Worm (Caenorhabditis elegans) whole organism, L1 larva: ENCODE measurements around the gene R12B2.13.
A peak's percentile ranks its signal among the peaks of the same experiment; 100 is the strongest.

Experiments used
- C04F5.9 ChIP-seq: sonication (generic microtip); optimal IDR thresholded peaks from 2 replicates; lab custom pipeline; 2016; ENCODE audit warnings: missing genetic modification characterization, missing compliant biosample characterization
- aha-1 ChIP-seq: fragments of 150-350 bp; optimal IDR thresholded peaks from 2 replicates; lab custom pipeline; 2014; ENCODE audit warnings: missing biosample characterization, missing genetic modification characterization
- blmp-1 ChIP-seq: fragments of 150-350 bp; optimal IDR thresholded peaks from 2 replicates; lab custom pipeline; 2014; ENCODE audit warnings: missing biosample characterization, missing genetic modification characterization
- ceh-63 ChIP-seq: fragments of 200-800 bp; sonication (Bioruptor generic); optimal IDR thresholded peaks from 2 replicates; lab custom pipeline; 2018; ENCODE audit warnings: mild to moderate bottlenecking, missing genetic modification characterization, missing compliant biosample characterization
- ceh-8 ChIP-seq: fragments of 200-800 bp; sonication (Bioruptor generic); optimal IDR thresholded peaks from 2 replicates; lab custom pipeline; 2018; ENCODE audit warnings: mild to moderate bottlenecking, missing genetic modification characterization, moderate library complexity, missing compliant biosample characterization
- ces-1 ChIP-seq: fragments of 150-350 bp; optimal IDR thresholded peaks from 2 replicates; lab custom pipeline; 2014; ENCODE audit warnings: missing biosample characterization, missing genetic modification reagents, missing genetic modification characterization
- dpl-1 ChIP-seq, 3 experiments: fragments of 150-350 bp in 2 of 3; sonication (generic microtip) in 1 of 3; optimal IDR thresholded peaks; 2 replicates each; lab custom pipeline; 2014 to 2017; ENCODE audit warnings: missing biosample characterization in 3 of 3, missing genetic modification characterization in 3 of 3, missing genetic modification reagents in 3 of 3
- efl-1 ChIP-seq, 4 experiments: fragments of 150-350 bp; optimal IDR thresholded peaks in 3 of 4; peaks in 1 of 4; 1 replicate in 1 of 4; 2 replicates in 3 of 4; lab custom pipeline; 2014; ENCODE audit warnings: missing biosample characterization in 2 of 4, missing genetic modification characterization in 2 of 4, missing genetic modification reagents in 2 of 4
- elt-2 ChIP-seq: sonication (generic microtip); optimal IDR thresholded peaks from 2 replicates; lab custom pipeline; 2016; ENCODE audit warnings: missing genetic modification characterization, mild to moderate bottlenecking, inconsistent platforms, missing compliant biosample characterization, missing genetic modification reagents
- fkh-10 ChIP-seq: sonication (generic microtip); optimal IDR thresholded peaks from 2 replicates; lab custom pipeline; 2017; ENCODE audit warnings: missing biosample characterization, missing genetic modification reagents, missing genetic modification characterization
- grh-1 ChIP-seq: fragments of 200-800 bp; sonication (Bioruptor generic); IDR thresholded peaks from 2 replicates; pipeline ENCODE4 v1.3.6; 2022; ENCODE audit warnings: missing genetic modification reagents, missing genetic modification characterization, missing compliant biosample characterization
- hlh-17 ChIP-seq: fragments of 200-800 bp; sonication (Bioruptor generic); optimal IDR thresholded peaks from 2 replicates; lab custom pipeline; 2018; ENCODE audit warnings: missing genetic modification characterization, mild to moderate bottlenecking, missing compliant biosample characterization, moderate library complexity, borderline replicate concordance
- hpl-2 ChIP-seq: fragments of 150-350 bp; optimal IDR thresholded peaks from 2 replicates; lab custom pipeline; 2014; ENCODE audit warnings: missing biosample characterization, missing genetic modification reagents, missing genetic modification characterization
- jun-1 ChIP-seq: fragments of 150-350 bp; optimal IDR thresholded peaks from 2 replicates; lab custom pipeline; 2014; ENCODE audit warnings: missing biosample characterization, missing genetic modification reagents, missing genetic modification characterization
- lin-13 ChIP-seq: fragments of 150-350 bp; optimal IDR thresholded peaks from 2 replicates; lab custom pipeline; 2014; ENCODE audit warnings: missing biosample characterization, missing genetic modification reagents, missing genetic modification characterization
- lin-15B ChIP-seq: fragments of 150-350 bp; sonication (generic microtip); optimal IDR thresholded peaks from 3 replicates; lab custom pipeline; 2014; ENCODE audit warnings: missing biosample characterization, missing genetic modification characterization
- lin-35 ChIP-seq, 2 experiments: fragments of 150-350 bp; optimal IDR thresholded peaks; 2 replicates each; lab custom pipeline; 2014; ENCODE audit warnings: missing biosample characterization in 2 of 2, missing genetic modification characterization in 2 of 2, missing genetic modification reagents in 2 of 2
- lir-3 ChIP-seq: sonication (generic microtip); optimal IDR thresholded peaks from 2 replicates; lab custom pipeline; 2016; ENCODE audit warnings: mild to moderate bottlenecking, missing genetic modification characterization, moderate library complexity, missing compliant biosample characterization; ENCODE audit not compliant: poor library complexity
- lsy-2 ChIP-seq, 2 experiments: fragments of 150-350 bp; optimal IDR thresholded peaks; 2 replicates each; lab custom pipeline; 2014; ENCODE audit warnings: missing biosample characterization in 2 of 2, missing genetic modification characterization in 2 of 2
- mdl-1 ChIP-seq, 2 experiments: fragments of 150-350 bp; optimal IDR thresholded peaks; 2 replicates each; lab custom pipeline; 2014 to 2017; ENCODE audit warnings: missing biosample characterization in 2 of 2, missing genetic modification characterization in 2 of 2, inconsistent platforms in 1 of 2
- mep-1 ChIP-seq: fragments of 150-350 bp; optimal IDR thresholded peaks from 2 replicates; lab custom pipeline; 2014; ENCODE audit warnings: missing biosample characterization, missing genetic modification characterization
- nhr-11 ChIP-seq: fragments of 150-350 bp; optimal IDR thresholded peaks from 2 replicates; lab custom pipeline; 2014; ENCODE audit warnings: missing biosample characterization, missing genetic modification characterization
- nhr-19 ChIP-seq: fragments of 200-800 bp; sonication (Bioruptor generic); conservative IDR thresholded peaks from 2 replicates; pipeline ENCODE4 v1.3.6; 2022; ENCODE audit warnings: missing genetic modification characterization, missing compliant biosample characterization
- pag-3 ChIP-seq: sonication (generic microtip); optimal IDR thresholded peaks from 2 replicates; lab custom pipeline; 2017; ENCODE audit warnings: missing genetic modification characterization, mild to moderate bottlenecking, missing compliant biosample characterization, antibody characterized with exemption, borderline replicate concordance; ENCODE audit not compliant: insufficient read depth
- pqm-1 ChIP-seq: sonication (generic microtip); optimal IDR thresholded peaks from 3 replicates; lab custom pipeline; 2017; ENCODE audit warnings: missing biosample characterization, missing genetic modification characterization
- snpc-4 ChIP-seq: fragments of 150-350 bp; optimal IDR thresholded peaks from 2 replicates; lab custom pipeline; 2014; ENCODE audit warnings: missing biosample characterization, missing genetic modification characterization
- sox-4 ChIP-seq: sonication (generic microtip); optimal IDR thresholded peaks from 2 replicates; lab custom pipeline; 2016; ENCODE audit warnings: missing genetic modification characterization, missing compliant biosample characterization
- sup-37 ChIP-seq: fragments of 200-800 bp; sonication (Bioruptor generic); optimal IDR thresholded peaks from 2 replicates; lab custom pipeline; 2018; ENCODE audit warnings: mild to moderate bottlenecking, missing genetic modification characterization, missing compliant biosample characterization
- tbx-2 ChIP-seq: sonication (generic microtip); optimal IDR thresholded peaks from 2 replicates; lab custom pipeline; 2016; ENCODE audit warnings: missing genetic modification characterization, missing compliant biosample characterization
- tlp-1 ChIP-seq: fragments of 150-350 bp; optimal IDR thresholded peaks from 2 replicates; lab custom pipeline; 2014; ENCODE audit warnings: missing biosample characterization, missing genetic modification characterization
- unc-30 ChIP-seq: sonication (generic microtip); optimal IDR thresholded peaks from 2 replicates; lab custom pipeline; 2017; ENCODE audit warnings: missing biosample characterization, missing genetic modification characterization
- zip-4 ChIP-seq: fragments of 200-800 bp; sonication (Bioruptor generic); optimal IDR thresholded peaks from 2 replicates; lab custom pipeline; 2018; ENCODE audit warnings: mild to moderate bottlenecking, missing genetic modification characterization, moderate library complexity, missing compliant biosample characterization
- ztf-11 ChIP-seq, 2 experiments: sonication (generic microtip); optimal IDR thresholded peaks; 2 replicates each; lab custom pipeline; 2016 to 2017; ENCODE audit warnings: missing genetic modification characterization in 2 of 2, missing biosample characterization in 1 of 2, missing compliant biosample characterization in 1 of 2
- ztf-4 ChIP-seq: fragments of 150-350 bp; optimal IDR thresholded peaks from 2 replicates; lab custom pipeline; 2014; ENCODE audit warnings: missing biosample characterization, missing genetic modification characterization

R12B2.13 gene

DNA sequence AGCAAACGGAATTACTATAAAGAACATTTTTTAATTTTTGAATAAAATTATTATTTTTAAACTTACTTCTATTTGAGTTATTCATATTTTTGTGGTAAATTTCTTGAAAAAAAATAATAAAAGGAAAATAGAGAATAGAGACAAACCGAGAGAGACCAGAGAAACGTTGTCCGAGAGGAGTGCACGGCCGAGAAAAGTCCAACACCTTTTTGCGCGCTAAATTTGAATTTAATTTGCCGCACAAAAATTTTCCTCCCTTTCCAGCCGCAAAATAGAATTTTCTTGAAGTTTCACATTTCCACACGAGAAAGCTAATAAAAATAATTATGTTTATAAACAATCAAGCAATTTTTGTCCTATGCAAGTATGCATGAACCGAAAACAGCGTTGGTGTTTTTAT, 38.5 kb upstream of the R12B2.13 start, which contains the start of the genes F01F1.11 and F01F1.3 (continued):
- TF ChIP-seq unc-30 (no peak), pqm-1 (tag; lab: Kevin White, UChicago) (no peak), mdl-1 (tag; optimal IDR thresholded peaks at IDR 0.05; lab: Kevin White, UChicago) (peak in 1 of 2 experiments; percentile 57), pag-3 (no peak), lin-15B (tag; lab: Kevin White, UChicago) (peak; percentile 19), C04F5.9 (peak; percentile 86), ceh-8 (peak; percentile 84), lin-13 (peak; percentile 83), nhr-19 (GFP tag; lab: Robert Waterston, UW) (peak; percentile 89), hpl-2 (no peak)

ce11 chrIII:5869429-5869828, 36.2 kb upstream of the R12B2.13 start, which contains the start of gene F01F1.15:
TSS of gene F01F1.15 (minus strand) at chrIII:5869529.
- no peak for TF ChIP-seq aha-1
- no peak for TF ChIP-seq snpc-4 (tag; lab: Kevin White, UChicago)

DNA sequence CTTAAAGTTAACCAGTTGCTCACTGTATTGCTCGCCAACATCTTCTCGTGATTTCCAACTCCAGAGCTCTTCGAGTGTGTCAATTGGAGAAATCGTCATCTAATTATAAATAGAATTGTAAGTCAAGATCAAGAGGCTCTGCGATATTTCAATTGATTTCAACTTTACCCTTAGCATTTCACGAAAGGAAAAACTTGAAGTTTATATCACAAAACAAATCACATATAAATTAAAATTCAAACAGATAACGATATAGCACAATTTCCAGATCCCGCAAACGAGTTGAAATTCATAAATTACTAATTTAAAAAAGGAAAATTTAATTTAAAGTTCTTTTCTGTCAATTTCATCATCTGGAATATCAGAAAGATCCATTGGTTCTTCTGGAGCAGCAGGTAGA, 35.1 kb upstream of the R12B2.13 start, which contains the start of gene eng-1:
TSS of gene eng-1 (minus strand) at position 101 of the 400 bp plus-strand sequence.
- TF ChIP-seq hlh-17 (no peak), jun-1 (tag; lab: Kevin White, UChicago) (no peak), ceh-63 (GFP tag; lab: Kevin White, UChicago) (no peak), grh-1 (GFP tag; lab: Robert Waterston, UW) (no peak), C04F5.9 (no peak), zip-4 (no peak), ztf-11 (tag; optimal IDR thresholded peaks at IDR 0.05; lab: Kevin White, UChicago) (no peak), ces-1 (no peak), nhr-19 (GFP tag; lab: Robert Waterston, UW) (no peak)

- peak; percentile 16 for TF ChIP-seq mep-1 (tag; lab: Kevin White, UChicago)
- peak; percentile 13 to 19 for TF ChIP-seq efl-1 (optimal IDR thresholded peaks at IDR 0.05; lab: Kevin White, UChicago)
- TF ChIP-seq efl-1 (GFP tag; optimal IDR thresholded peaks at IDR 0.05 in 1 of 2; lab: Kevin White, UChicago) = peak in 1 of 2 experiments; percentile 51
- peak in 1 of 3 experiments; percentile 59 for TF ChIP-seq dpl-1 (GFP tag; optimal IDR thresholded peaks at IDR 0.05; lab: Kevin White, UChicago)
- TF ChIP-seq lsy-2 (tag; optimal IDR thresholded peaks at IDR 0.05; lab: Kevin White, UChicago) = peak in 1 of 2 experiments; percentile 2
- TF ChIP-seq ztf-11 (tag; optimal IDR thresholded peaks at IDR 0.05; lab: Kevin White, UChicago) = no peak
- no peak for TF ChIP-seq snpc-4 (tag; lab: Kevin White, UChicago)
Measured at ce11 chrIII:5864270-5864669, 31.0 kb upstream of the R12B2.13 start, which contains the start of gene rabn-5. TSS of gene rabn-5 (plus strand) at chrIII:5864553.

DNA sequence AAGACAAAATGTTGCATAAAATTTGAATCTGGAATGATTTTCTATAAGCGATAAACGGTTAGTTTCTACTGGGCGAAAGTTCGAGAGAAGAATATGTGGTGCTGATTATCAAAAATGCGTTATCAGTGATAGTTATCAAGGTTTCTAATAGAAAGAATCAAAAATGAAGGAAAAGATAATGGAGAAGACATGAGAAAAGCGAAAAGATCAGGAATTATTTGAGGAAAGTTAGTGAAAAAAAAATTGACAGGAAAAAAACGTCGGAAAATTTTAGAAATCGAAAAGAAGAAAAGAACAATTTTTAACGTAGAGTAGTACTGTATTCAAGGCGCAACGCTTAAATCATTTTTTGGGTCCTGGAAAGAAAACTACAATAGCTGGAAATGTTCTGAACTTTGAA, 30.5 kb upstream of the R12B2.13 start, which contains the start of gene dnpp-1:
TSS of gene dnpp-1 (minus strand) at position 30 of the 400 bp plus-strand sequence.
- TF ChIP-seq sox-4 (tag; lab: Kevin White, UChicago) (no peak), fkh-10 (GFP tag; lab: Kevin White, UChicago) (no peak), tlp-1 (tag; lab: Kevin White, UChicago) (peak; percentile 25), pqm-1 (tag; lab: Kevin White, UChicago) (peak; percentile 36), elt-2 (tag; lab: Kevin White, UChicago) (peak; percentile 78), lin-35 (GFP tag; optimal IDR thresholded peaks at IDR 0.05; lab: Kevin White, UChicago) (peak in 1 of 2 experiments; percentile 25), blmp-1 (tag; lab: Kevin White, UChicago) (peak; percentile 62)

DNA sequence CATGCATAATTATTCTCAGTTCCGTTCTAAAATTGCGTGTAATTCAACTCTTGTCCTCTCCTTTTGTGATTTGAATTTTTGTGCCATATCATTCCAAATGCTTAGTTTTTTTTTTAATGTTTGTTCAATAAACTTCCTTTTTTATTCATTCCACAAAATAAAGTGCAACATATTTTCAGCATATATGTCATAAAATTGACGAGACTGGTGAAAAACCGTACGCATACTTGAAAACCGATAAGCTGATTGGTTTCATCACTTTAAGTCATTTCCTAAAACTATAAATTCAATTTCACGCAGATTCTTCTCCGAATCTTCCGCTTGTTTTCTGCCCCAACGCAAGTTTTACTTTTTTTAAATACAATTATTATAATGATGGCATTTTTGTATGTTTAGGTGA, 25.7 kb upstream of the R12B2.13 start, which contains the start of gene dpf-4:
TSS of gene dpf-4 (plus strand) at position 301 of the 400 bp plus-strand sequence.
- no peak for TF ChIP-seq lir-3
- TF ChIP-seq sup-37 (GFP tag; lab: Kevin White, UChicago) = no peak
- no peak for TF ChIP-seq C04F5.9
- no peak for TF ChIP-seq ztf-4 (tag; lab: Kevin White, UChicago)
- no peak for TF ChIP-seq grh-1 (GFP tag; lab: Robert Waterston, UW)
- TF ChIP-seq nhr-11 (tag; lab: Kevin White, UChicago) = no peak
- no peak for TF ChIP-seq efl-1 (optimal IDR thresholded peaks at IDR 0.05; lab: Kevin White, UChicago)
- TF ChIP-seq efl-1 (GFP tag; optimal IDR thresholded peaks at IDR 0.05 in 1 of 2; lab: Kevin White, UChicago) = peak in 1 of 2 experiments; percentile 75
- TF ChIP-seq tbx-2 (tag; lab: Kevin White, UChicago) = no peak
